Worm (Caenorhabditis elegans): Measurements from ENCODE around the gene mrpl-39.

ce11 chrV:1857840-1858239 lies 36.5 kb downstream of the mrpl-39 start:
- TF ChIP-seq lin-11 (tag; optimal IDR thresholded peaks at IDR 0.05) (no peak), pha-4 (tag; optimal IDR thresholded peaks at IDR 0.05) (no peak), fkh-10 (GFP tag; optimal IDR thresholded peaks at IDR 0.05) (no peak), ceh-9 (tag; optimal IDR thresholded peaks at IDR 0.05) (no peak), ceh-45 (GFP tag; IDR thresholded peaks at IDR 0.05) (no peak), madf-2 (tag; optimal IDR thresholded peaks at IDR 0.05) (no peak), unc-42 (tag; optimal IDR thresholded peaks at IDR 0.05) (no peak), ceh-48 (tag; optimal IDR thresholded peaks at IDR 0.05) (no peak), ama-1 (optimal IDR thresholded peaks at IDR 0.05) (no peak), ceh-6 (GFP tag; optimal IDR thresholded peaks at IDR 0.05) (no peak), ceh-2 (tag; optimal IDR thresholded peaks at IDR 0.05) (no peak)
